Fruit fly (Drosophila melanogaster) whole organism, embryonic: ENCODE data around the gene CG43935.

Experiments used
- CG5953 ChIP-seq: fragments of 200-800 bp; sonication (Bioruptor generic); IDR thresholded peaks from 2 replicates; pipeline ENCODE4 v1.3.6; 2022; ENCODE audit warnings: missing biosample characterization, missing genetic modification characterization
- Dfd ChIP-seq, 2 experiments: fragments of >200 bp; optimal IDR thresholded peaks; 2 replicates each; lab custom pipeline; 2017; ENCODE audit warnings: missing biosample characterization in 2 of 2, missing genetic modification characterization in 2 of 2
- Hmx ChIP-seq: fragments of 200-800 bp; sonication (Bioruptor generic); optimal IDR thresholded peaks from 2 replicates; lab custom pipeline; 2016; ENCODE audit warnings: missing biosample characterization, missing genetic modification characterization
- her ChIP-seq: fragments of 200-800 bp; sonication (Bioruptor generic); optimal IDR thresholded peaks from 2 replicates; lab custom pipeline; 2016; ENCODE audit warnings: missing biosample characterization, missing genetic modification characterization
- pfk ChIP-seq: fragments of 200-800 bp; sonication (Bioruptor generic); optimal IDR thresholded peaks from 2 replicates; lab custom pipeline; 2018; ENCODE audit warnings: missing biosample characterization, mild to moderate bottlenecking, missing genetic modification characterization, moderate library complexity

DNA sequence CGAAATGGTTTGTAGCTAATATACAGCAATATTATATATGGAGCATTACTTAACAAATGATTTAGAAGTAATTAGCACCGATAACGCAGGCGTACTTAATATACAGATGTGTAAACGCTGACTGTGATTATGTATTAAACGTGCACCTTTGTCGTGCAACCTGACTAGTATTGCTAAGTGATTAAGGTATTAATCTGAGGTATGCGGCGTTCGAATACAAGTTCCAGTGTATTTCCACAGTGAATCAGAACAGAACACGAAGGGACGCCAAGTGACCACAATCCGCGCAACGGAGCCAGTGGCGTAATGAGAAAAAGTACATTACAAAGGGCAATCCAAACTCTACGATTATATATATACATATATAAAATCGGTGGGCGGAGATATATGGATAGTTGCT is 1.1 kb upstream of the CG43935 start, which contains the start of gene Nep5:
- no peak for TF ChIP-seq pfk (GFP tag; lab: Kevin White, UChicago)
- TF ChIP-seq her (GFP tag; lab: Kevin White, UChicago), result no peak
- no peak for TF ChIP-seq CG5953 (GFP tag; lab: Robert Waterston, UW)
- no peak for TF ChIP-seq Dfd (GFP tag; optimal IDR thresholded peaks at IDR 0.05; lab: Kevin White, UChicago)
- TF ChIP-seq Hmx, result no peak
